Fruit fly (Drosophila melanogaster) whole organism, wandering third instar larva: Measurements from ENCODE around the gene CG43814.

Experiments
- Abd-B ChIP-seq: fragments of >200 bp; optimal IDR thresholded peaks from 2 replicates; lab custom pipeline; 2017; ENCODE audit warnings: missing biosample characterization, missing genetic modification characterization
- CG9705 ChIP-seq: fragments of 200-800 bp; sonication (Bioruptor generic); optimal IDR thresholded peaks from 2 replicates; lab custom pipeline; 2018; ENCODE audit warnings: missing biosample characterization, mild to moderate bottlenecking, missing genetic modification characterization
- CrebA ChIP-seq: fragments of 200-800 bp; sonication (Bioruptor generic); optimal IDR thresholded peaks from 2 replicates; lab custom pipeline; 2016; ENCODE audit warnings: missing biosample characterization, mild to moderate bottlenecking, missing genetic modification characterization, borderline replicate concordance
- Dfd ChIP-seq: fragments of >200 bp; optimal IDR thresholded peaks from 2 replicates; lab custom pipeline; 2017; ENCODE audit warnings: missing biosample characterization, missing genetic modification characterization
- Dif ChIP-seq: fragments of 200-275, 200-300 bp; sonication (Bioruptor generic); optimal IDR thresholded peaks from 2 replicates; lab custom pipeline; 2018; ENCODE audit warnings: missing biosample characterization, missing genetic modification characterization; ENCODE audit not compliant: partially characterized antibody
- GATAd ChIP-seq: sonication (Bioruptor generic); optimal IDR thresholded peaks from 2 replicates; lab custom pipeline; 2016; ENCODE audit warnings: missing biosample characterization, missing genetic modification characterization
- HLH106 ChIP-seq: fragments of 200-800 bp; optimal IDR thresholded peaks from 3 replicates; lab custom pipeline; 2019; ENCODE audit warnings: missing biosample characterization, mild to moderate bottlenecking, missing genetic modification characterization, moderate library complexity
- Hnf4 ChIP-seq: fragments of 200-800 bp; sonication (Bioruptor generic); optimal IDR thresholded peaks from 2 replicates; lab custom pipeline; 2016; ENCODE audit warnings: missing biosample characterization, mild to moderate bottlenecking, missing genetic modification characterization
- Hr78 ChIP-seq: fragments of >200 bp; optimal IDR thresholded peaks from 2 replicates; lab custom pipeline; 2017; ENCODE audit warnings: missing biosample characterization, missing genetic modification characterization
- Jra ChIP-seq: sonication (Bioruptor generic); optimal IDR thresholded peaks from 2 replicates; lab custom pipeline; 2016; ENCODE audit warnings: missing biosample characterization, missing genetic modification characterization
- Mio ChIP-seq: sonication (Bioruptor generic); optimal IDR thresholded peaks from 2 replicates; lab custom pipeline; 2016; ENCODE audit warnings: missing biosample characterization, missing genetic modification characterization
- Myc ChIP-seq: fragments of >200 bp; optimal IDR thresholded peaks from 2 replicates; lab custom pipeline; 2017
- OdsH ChIP-seq: fragments of 200-800 bp; sonication (Bioruptor generic); optimal IDR thresholded peaks from 2 replicates; lab custom pipeline; 2016; ENCODE audit warnings: missing biosample characterization, mild to moderate bottlenecking, missing genetic modification characterization
- Sp1 ChIP-seq: fragments of 200-800 bp; sonication (Bioruptor generic); optimal IDR thresholded peaks from 3 replicates; lab custom pipeline; 2019; ENCODE audit warnings: missing biosample characterization, mild to moderate bottlenecking, missing genetic modification characterization, moderate library complexity
- Vsx2 ChIP-seq: fragments of 200-300, 225-300 bp; sonication (Bioruptor generic); optimal IDR thresholded peaks from 2 replicates; lab custom pipeline; 2018; ENCODE audit warnings: missing biosample characterization, missing genetic modification characterization; ENCODE audit not compliant: partially characterized antibody
- br ChIP-seq: fragments of 200-800 bp; sonication (Bioruptor generic); optimal IDR thresholded peaks from 2 replicates; lab custom pipeline; 2016; ENCODE audit warnings: missing biosample characterization, missing genetic modification characterization
- brk ChIP-seq: fragments of 200-800 bp; sonication (Bioruptor generic); optimal IDR thresholded peaks from 2 replicates; lab custom pipeline; 2016; ENCODE audit warnings: missing biosample characterization, mild to moderate bottlenecking, missing genetic modification characterization
- dl ChIP-seq, 2 experiments: fragments of 175-275, 200-275 bp in 1 of 2; fragments of 200-275 bp in 1 of 2; sonication (Bioruptor generic); optimal IDR thresholded peaks; lab custom pipeline; 2018; ENCODE audit warnings: mild to moderate bottlenecking in 2 of 2, missing biosample characterization in 2 of 2, missing genetic modification characterization in 2 of 2, moderate library complexity in 2 of 2; ENCODE audit not compliant: partially characterized antibody in 2 of 2, insufficient read depth in 1 of 2
- dmrt93B ChIP-seq: fragments of 200-800 bp; sonication (Bioruptor generic); optimal IDR thresholded peaks from 2 replicates; lab custom pipeline; 2018; ENCODE audit warnings: missing biosample characterization, mild to moderate bottlenecking, missing genetic modification characterization
- dsf ChIP-seq: sonication (Bioruptor generic); optimal IDR thresholded peaks from 2 replicates; lab custom pipeline; 2016; ENCODE audit warnings: missing biosample characterization, missing genetic modification characterization, borderline replicate concordance
- ey ChIP-seq: fragments of 200-800 bp; sonication (Bioruptor generic); optimal IDR thresholded peaks from 2 replicates; lab custom pipeline; 2016; ENCODE audit warnings: missing biosample characterization, missing genetic modification characterization
- foxo ChIP-seq, 2 experiments: fragments of 200-800 bp; sonication (Bioruptor generic); optimal IDR thresholded peaks; 2 replicates in 1 of 2; 3 replicates in 1 of 2; lab custom pipeline; 2016 to 2017; ENCODE audit warnings: missing biosample characterization in 2 of 2, missing genetic modification characterization in 2 of 2
- fru ChIP-seq: fragments of 200-800 bp; sonication (Bioruptor generic); optimal IDR thresholded peaks from 3 replicates; lab custom pipeline; 2016; ENCODE audit warnings: missing biosample characterization, mild to moderate bottlenecking, missing genetic modification characterization
- h ChIP-seq: fragments of 200-800 bp; sonication (Bioruptor generic); optimal IDR thresholded peaks from 3 replicates; lab custom pipeline; 2016; ENCODE audit warnings: missing biosample characterization, mild to moderate bottlenecking, missing genetic modification characterization
- lola ChIP-seq: fragments of >200 bp; optimal IDR thresholded peaks from 2 replicates; lab custom pipeline; 2017; ENCODE audit warnings: missing biosample characterization, missing genetic modification characterization
- psq ChIP-seq: fragments of 200-800 bp; sonication (Bioruptor generic); optimal IDR thresholded peaks from 3 replicates; lab custom pipeline; 2017; ENCODE audit warnings: missing biosample characterization, mild to moderate bottlenecking, missing genetic modification characterization, moderate library complexity
- rgr ChIP-seq: fragments of 200-800 bp; sonication (Bioruptor generic); optimal IDR thresholded peaks from 3 replicates; lab custom pipeline; 2016; ENCODE audit warnings: missing biosample characterization, mild to moderate bottlenecking, missing genetic modification characterization
- sage ChIP-seq: fragments of 200-800 bp; sonication (Bioruptor generic); optimal IDR thresholded peaks from 2 replicates; lab custom pipeline; 2016; ENCODE audit warnings: missing biosample characterization, mild to moderate bottlenecking, missing genetic modification characterization
- tai ChIP-seq: sonication (Bioruptor generic); optimal IDR thresholded peaks from 2 replicates; lab custom pipeline; 2016; ENCODE audit warnings: missing biosample characterization, missing genetic modification characterization
- woc ChIP-seq: sonication (Bioruptor generic); optimal IDR thresholded peaks from 2 replicates; lab custom pipeline; 2016; ENCODE audit warnings: missing biosample characterization, mild to moderate bottlenecking, missing genetic modification characterization

Gene CG43814

DNA sequence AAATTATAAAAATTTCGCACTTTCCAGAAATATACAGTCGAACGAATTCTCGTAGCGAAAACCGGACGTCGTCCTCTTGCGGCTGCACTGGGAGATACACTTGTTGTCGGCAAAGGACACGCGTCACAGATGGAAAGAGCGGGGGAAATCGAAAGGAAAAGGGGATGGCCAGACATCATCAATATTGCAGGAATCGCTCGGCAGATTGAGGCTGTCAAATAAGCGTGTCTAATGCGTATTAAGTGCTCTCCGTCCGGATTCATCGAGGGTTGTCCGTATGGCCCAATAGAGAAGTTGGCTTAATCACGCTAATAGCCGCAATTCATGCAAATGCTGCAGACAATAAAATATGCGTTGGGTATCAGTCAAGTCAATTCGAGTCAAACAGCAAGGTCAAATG lies 4.3 kb upstream of the CG43814 start:
- TF ChIP-seq h (GFP tag; lab: Kevin White, UChicago) (no peak), CG9705 (GFP tag; lab: Kevin White, UChicago) (no peak), HLH106 (tag; lab: Kevin White, UChicago) (no peak), br (no peak)

DNA sequence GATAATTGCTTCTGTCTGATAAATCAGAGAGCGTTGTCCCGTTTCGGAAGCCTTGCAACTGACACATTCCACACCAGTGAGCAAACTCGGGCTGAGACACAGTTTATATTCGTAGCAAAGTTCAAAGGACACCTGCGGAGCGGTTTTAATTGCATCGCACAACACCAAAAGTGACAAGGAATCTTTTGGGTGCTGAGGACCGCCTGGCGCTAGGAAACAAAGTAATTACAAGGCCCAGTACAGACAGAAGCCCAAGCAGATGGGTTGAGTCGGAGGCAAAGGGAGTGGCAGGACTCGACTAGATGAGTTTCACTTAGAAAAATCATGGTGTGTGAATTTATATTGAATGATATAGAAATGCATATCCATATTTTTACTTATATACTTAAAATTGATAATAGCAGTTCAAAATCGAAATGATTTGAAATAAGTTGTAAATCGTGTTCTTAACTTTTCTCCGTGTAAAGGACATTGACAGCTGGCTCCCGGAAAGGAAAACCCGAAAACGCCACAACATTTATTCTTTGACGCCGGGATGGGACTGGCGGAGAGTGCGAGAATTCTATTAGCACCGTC lies 3.7 kb upstream of the CG43814 start:
- no peak for TF ChIP-seq ey (GFP tag; lab: Kevin White, UChicago)
- no peak for TF ChIP-seq h (GFP tag; lab: Kevin White, UChicago)
- TF ChIP-seq CG9705 (GFP tag; lab: Kevin White, UChicago), result no peak
- no peak for TF ChIP-seq Myc (lab: Kevin White, UChicago)
- TF ChIP-seq woc (GFP tag; lab: Kevin White, UChicago), result no peak

DNA sequence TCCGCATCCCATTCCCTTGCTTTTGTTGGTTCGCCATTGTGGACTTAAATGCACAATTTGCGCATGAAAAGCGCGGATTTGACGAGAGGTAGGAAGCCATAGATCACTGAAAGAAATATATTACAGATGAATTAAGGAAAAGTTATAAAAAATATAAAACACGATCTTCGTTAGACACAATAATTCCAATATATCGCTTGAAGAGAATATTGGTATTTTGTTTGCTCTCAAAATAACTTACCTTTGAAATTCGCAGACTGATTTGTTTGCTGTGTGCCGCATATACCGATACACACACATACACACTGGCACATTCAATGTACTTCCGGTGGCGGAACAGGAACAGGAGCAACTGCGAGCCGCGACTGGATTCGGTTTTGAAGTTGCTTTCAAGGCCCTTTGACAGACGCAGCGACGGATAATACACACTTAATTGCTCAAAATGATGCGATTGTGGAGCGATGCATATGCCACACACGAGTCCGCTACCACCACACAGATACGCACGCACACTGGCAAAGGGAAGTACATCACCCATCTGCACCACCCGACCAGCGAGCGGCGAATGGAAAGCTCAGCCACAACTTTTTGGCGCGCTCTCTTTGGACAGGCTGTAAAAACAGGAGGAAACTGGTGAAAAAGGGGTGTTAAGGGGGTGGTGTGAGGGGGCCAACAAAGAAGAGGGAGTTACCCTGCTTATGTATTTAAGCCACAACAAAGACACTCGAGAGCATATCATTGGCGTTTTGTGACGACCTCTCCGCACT lies 673 bp upstream of the CG43814 start:
- TF ChIP-seq tai (GFP tag; lab: Kevin White, UChicago) (peak; percentile 32), Abd-B (GFP tag; lab: Kevin White, UChicago) (no peak), br (peak; percentile 36), dl (GFP tag; optimal IDR thresholded peaks at IDR 0.05; lab: Kevin White, UChicago; ENCODE audit: insufficient read depth in 1 of 2, partially characterized antibody in 2 of 2) (no peak), fru (peak; percentile 59), lola (GFP tag; lab: Kevin White, UChicago) (no peak), dsf (no peak), sage (GFP tag; lab: Kevin White, UChicago) (no peak), Hnf4 (GFP tag; lab: Kevin White, UChicago) (peak; percentile 55), Sp1 (GFP tag; lab: Kevin White, UChicago) (peak; percentile 54), GATAd (GFP tag; lab: Kevin White, UChicago) (no peak), Mio (no peak), brk (GFP tag; lab: Kevin White, UChicago) (peak; percentile 16), Jra (peak; percentile 8), foxo (GFP tag; optimal IDR thresholded peaks at IDR 0.05; lab: Kevin White, UChicago) (peak in 1 of 2 experiments; percentile 68), ey (GFP tag; lab: Kevin White, UChicago) (peak; percentile 54), woc (GFP tag; lab: Kevin White, UChicago) (peak; percentile 42), dmrt93B (GFP tag; lab: Kevin White, UChicago) (peak; percentile 50), Myc (lab: Kevin White, UChicago) (no peak), psq (GFP tag; lab: Kevin White, UChicago) (peak; percentile 38), HLH106 (tag; lab: Kevin White, UChicago) (peak; percentile 61), h (GFP tag; lab: Kevin White, UChicago) (peak; percentile 65), OdsH (GFP tag; lab: Kevin White, UChicago) (peak; percentile 17), CrebA (GFP tag; lab: Kevin White, UChicago) (no peak), Hr78 (GFP tag; lab: Kevin White, UChicago) (no peak), Dif (GFP tag; lab: Kevin White, UChicago) (no peak), rgr (peak; percentile 50), Dfd (GFP tag; lab: Kevin White, UChicago) (no peak)

DNA sequence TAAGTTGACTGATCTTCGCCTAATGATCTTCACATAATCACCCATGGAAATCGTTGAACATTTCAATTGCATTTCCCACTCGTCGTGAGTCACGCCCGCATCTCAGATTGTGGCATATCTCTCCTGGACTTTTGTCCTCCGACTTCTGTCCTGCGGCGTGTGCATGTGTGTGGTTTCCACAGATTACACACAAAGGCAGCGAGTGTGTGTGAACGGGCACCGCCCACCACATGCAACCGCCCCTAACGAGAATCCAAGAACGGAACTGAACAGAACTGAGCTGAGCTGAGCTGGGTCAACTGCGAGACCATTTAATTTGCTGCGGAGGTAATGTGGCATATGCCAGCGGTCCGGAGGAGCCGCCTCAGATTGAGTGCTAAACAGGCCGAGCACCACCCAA lies 3.4 kb downstream of the CG43814 start:
- TF ChIP-seq HLH106 (tag; lab: Kevin White, UChicago) (no peak), Vsx2 (no peak), GATAd (GFP tag; lab: Kevin White, UChicago) (no peak), br (no peak), Hr78 (GFP tag; lab: Kevin White, UChicago) (no peak), dmrt93B (GFP tag; lab: Kevin White, UChicago) (no peak), Mio (no peak), dl (GFP tag; optimal IDR thresholded peaks at IDR 0.05; lab: Kevin White, UChicago; ENCODE audit: insufficient read depth in 1 of 2, partially characterized antibody in 2 of 2) (no peak)
- TF ChIP-seq, all 38 proteins: peak for 0
